Fruit fly (Drosophila melanogaster) whole organism, embryonic: Measurements from ENCODE around the gene CG31467.

ENCODE experiments used
- Atf3 ChIP-seq: fragments of 200-800 bp; sonication (Bioruptor generic); optimal IDR thresholded peaks from 3 replicates; lab custom pipeline; 2016; ENCODE audit warnings: missing biosample characterization, missing genetic modification characterization
- Blimp-1 ChIP-seq: fragments of 200-800 bp; sonication (Bioruptor generic); optimal IDR thresholded peaks from 3 replicates; lab custom pipeline; 2018; ENCODE audit warnings: missing biosample characterization, missing genetic modification characterization, mild to moderate bottlenecking, moderate library complexity, missing genetic modification reagents
- CG10462 ChIP-seq: fragments of 200-800 bp; sonication (Bioruptor generic); optimal IDR thresholded peaks from 2 replicates; lab custom pipeline; 2016; ENCODE audit warnings: missing biosample characterization, missing genetic modification characterization
- CG11504 ChIP-seq: fragments of 200-800 bp; sonication (Bioruptor generic); optimal IDR thresholded peaks from 3 replicates; lab custom pipeline; 2019; ENCODE audit warnings: missing biosample characterization, mild to moderate bottlenecking, missing genetic modification characterization, moderate library complexity
- CG12391 ChIP-seq: fragments of 200-800 bp; sonication (Bioruptor generic); optimal IDR thresholded peaks from 3 replicates; lab custom pipeline; 2018; ENCODE audit warnings: missing biosample characterization, mild to moderate bottlenecking, missing genetic modification characterization, moderate library complexity
- CG13894 ChIP-seq: fragments of 200-800 bp; sonication (Bioruptor generic); optimal IDR thresholded peaks from 3 replicates; lab custom pipeline; 2018; ENCODE audit warnings: missing biosample characterization, mild to moderate bottlenecking, missing genetic modification characterization, moderate library complexity
- CG14014 ChIP-seq: fragments of 200-800 bp; sonication (Bioruptor generic); IDR thresholded peaks from 2 replicates; pipeline ENCODE4 v1.3.6; 2022; ENCODE audit warnings: missing biosample characterization, missing genetic modification characterization
- CG15073 ChIP-seq: fragments of 200-800 bp; sonication (Bioruptor generic); optimal IDR thresholded peaks from 2 replicates; lab custom pipeline; 2016; ENCODE audit warnings: missing biosample characterization, missing genetic modification characterization
- CG16779 ChIP-seq: fragments of 200-800 bp; sonication (Bioruptor generic); IDR thresholded peaks from 2 replicates; pipeline ENCODE4 v1.3.6; 2022; ENCODE audit warnings: missing biosample characterization, missing genetic modification characterization
- CG1792 ChIP-seq: fragments of 200-800 bp; sonication (Bioruptor generic); optimal IDR thresholded peaks from 2 replicates; lab custom pipeline; 2016; ENCODE audit warnings: missing biosample characterization, missing genetic modification characterization
- CG1832 ChIP-seq: fragments of 200-800 bp; sonication (Bioruptor generic); optimal IDR thresholded peaks from 2 replicates; lab custom pipeline; 2017; ENCODE audit warnings: missing biosample characterization, mild to moderate bottlenecking, missing genetic modification characterization, inconsistent platforms
- CG31441 ChIP-seq: fragments of 200-800 bp; sonication (Bioruptor generic); IDR thresholded peaks from 2 replicates; pipeline ENCODE4 v1.3.6; 2022; ENCODE audit warnings: missing biosample characterization, missing genetic modification characterization
- CG3281 ChIP-seq: fragments of 200-800 bp; sonication (Bioruptor generic); optimal IDR thresholded peaks from 3 replicates; lab custom pipeline; 2017; ENCODE audit warnings: missing biosample characterization, mild to moderate bottlenecking, missing genetic modification characterization
- CG33557 ChIP-seq: fragments of 200-800 bp; sonication (Bioruptor generic); optimal IDR thresholded peaks from 2 replicates; lab custom pipeline; 2019; ENCODE audit warnings: missing biosample characterization, mild to moderate bottlenecking, missing genetic modification characterization, moderate library complexity
- CG5245 ChIP-seq: fragments of 200-800 bp; sonication (Bioruptor generic); optimal IDR thresholded peaks from 3 replicates; lab custom pipeline; 2016; ENCODE audit warnings: missing biosample characterization, missing genetic modification characterization
- CG6765 ChIP-seq: fragments of 200-800 bp; sonication (Bioruptor generic); optimal IDR thresholded peaks from 3 replicates; lab custom pipeline; 2017; ENCODE audit warnings: missing biosample characterization, mild to moderate bottlenecking, missing genetic modification characterization
- CG7839 ChIP-seq: fragments of 200-800 bp; sonication (Bioruptor generic); optimal IDR thresholded peaks from 3 replicates; lab custom pipeline; 2018; ENCODE audit warnings: missing biosample characterization, mild to moderate bottlenecking, missing genetic modification characterization, moderate library complexity
- CG8089 ChIP-seq: fragments of 200-800 bp; sonication (Bioruptor generic); optimal IDR thresholded peaks from 3 replicates; lab custom pipeline; 2016; ENCODE audit warnings: missing biosample characterization, missing genetic modification characterization
- CG8944 ChIP-seq: fragments of 200-800 bp; sonication (Bioruptor generic); optimal IDR thresholded peaks from 3 replicates; lab custom pipeline; 2016; ENCODE audit warnings: missing biosample characterization, missing genetic modification characterization
- CG9727 ChIP-seq: fragments of 200-800 bp; sonication (Bioruptor generic); optimal IDR thresholded peaks from 3 replicates; lab custom pipeline; 2017; ENCODE audit warnings: missing biosample characterization, mild to moderate bottlenecking, missing genetic modification characterization
- CG9817 ChIP-seq: fragments of 200-800 bp; sonication (Bioruptor generic); optimal IDR thresholded peaks from 2 replicates; lab custom pipeline; 2018; ENCODE audit warnings: missing biosample characterization, mild to moderate bottlenecking, missing genetic modification characterization, moderate library complexity
- CoRest ChIP-seq: fragments of 200-800 bp; sonication (Bioruptor generic); optimal IDR thresholded peaks from 3 replicates; lab custom pipeline; 2018; ENCODE audit warnings: missing biosample characterization, mild to moderate bottlenecking, missing genetic modification characterization, moderate library complexity
- Dip3 ChIP-seq: fragments of 200-800 bp; sonication (Bioruptor generic); optimal IDR thresholded peaks from 3 replicates; lab custom pipeline; 2016; ENCODE audit warnings: missing biosample characterization, missing genetic modification characterization
- Dll ChIP-seq: fragments of 200-800 bp; sonication (Bioruptor generic); IDR thresholded peaks from 4 replicates; pipeline ENCODE4 v1.3.6; 2022; ENCODE audit warnings: missing biosample characterization, missing genetic modification characterization; ENCODE audit not compliant: partially characterized antibody
- E2f2 ChIP-seq: fragments of 200-800 bp; sonication (Bioruptor generic); IDR thresholded peaks from 2 replicates; pipeline ENCODE4 v1.3.6; 2022; ENCODE audit warnings: missing biosample characterization, missing genetic modification characterization
- Ets65A ChIP-seq: fragments of 200-800 bp; sonication (Bioruptor generic); peaks from one replicate; lab custom pipeline; 2016; ENCODE audit warnings: missing biosample characterization, missing genetic modification characterization
- H15 ChIP-seq: fragments of 200-800 bp; sonication (Bioruptor generic); IDR thresholded peaks from 3 replicates; pipeline ENCODE4 v1.3.6; 2022; ENCODE audit warnings: missing biosample characterization, missing genetic modification characterization
- HHEX ChIP-seq: fragments of 200-800 bp; sonication (Bioruptor generic); optimal IDR thresholded peaks from 3 replicates; lab custom pipeline; 2017; ENCODE audit warnings: missing biosample characterization, mild to moderate bottlenecking, missing genetic modification characterization, missing genetic modification reagents
- Hr78 ChIP-seq, 2 experiments: fragments of 200-800 bp in 1 of 2; fragments of >200 bp in 1 of 2; sonication (Bioruptor generic) in 1 of 2; optimal IDR thresholded peaks; 2 replicates each; lab custom pipeline; 2017 to 2019; ENCODE audit warnings: missing biosample characterization in 2 of 2, missing genetic modification characterization in 2 of 2, mild to moderate bottlenecking in 1 of 2, moderate library complexity in 1 of 2
- Meics ChIP-seq: fragments of 200-800 bp; sonication (Bioruptor generic); optimal IDR thresholded peaks from 2 replicates; lab custom pipeline; 2017; ENCODE audit warnings: missing biosample characterization, mild to moderate bottlenecking, missing genetic modification characterization
- NC2β ChIP-seq: fragments of 200-800 bp; sonication (Bioruptor generic); optimal IDR thresholded peaks from 2 replicates; lab custom pipeline; 2016; ENCODE audit warnings: missing biosample characterization, missing genetic modification characterization
- Neu2 ChIP-seq: fragments of 200-800 bp; sonication (Bioruptor generic); optimal IDR thresholded peaks from 3 replicates; lab custom pipeline; 2016; ENCODE audit warnings: missing biosample characterization, missing genetic modification characterization, borderline replicate concordance
- Ptx1 ChIP-seq: fragments of 200-800 bp; sonication (Bioruptor generic); IDR thresholded peaks from 2 replicates; pipeline ENCODE4 v1.3.6; 2022; ENCODE audit warnings: missing biosample characterization, missing genetic modification characterization
- Vsx1 ChIP-seq: fragments of 200-800 bp; sonication (Bioruptor generic); optimal IDR thresholded peaks from 2 replicates; lab custom pipeline; 2017; ENCODE audit warnings: missing biosample characterization, mild to moderate bottlenecking, missing genetic modification characterization, missing genetic modification reagents
- Xrp1 ChIP-seq: fragments of 200-800 bp; sonication (Bioruptor generic); IDR thresholded peaks from 2 replicates; pipeline ENCODE4 v1.3.6; 2022; ENCODE audit warnings: missing biosample characterization, missing genetic modification characterization
- az2 ChIP-seq: fragments of 200-800 bp; sonication (Bioruptor generic); optimal IDR thresholded peaks from 3 replicates; lab custom pipeline; 2016; ENCODE audit warnings: missing biosample characterization, missing genetic modification characterization
- crc ChIP-seq: fragments of 200-800 bp; sonication (Bioruptor generic); optimal IDR thresholded peaks from 2 replicates; lab custom pipeline; 2016; ENCODE audit warnings: missing biosample characterization, missing genetic modification characterization
- crp ChIP-seq, 2 experiments: fragments of 200-800 bp; sonication (Bioruptor generic); optimal IDR thresholded peaks; 2 replicates in 1 of 2; 3 replicates in 1 of 2; lab custom pipeline; 2017; ENCODE audit warnings: missing biosample characterization in 2 of 2, missing genetic modification characterization in 2 of 2, mild to moderate bottlenecking in 1 of 2, moderate library complexity in 1 of 2
- ind ChIP-seq: fragments of 200-800 bp; sonication (Bioruptor generic); optimal IDR thresholded peaks from 3 replicates; lab custom pipeline; 2016; ENCODE audit warnings: missing biosample characterization, missing genetic modification characterization
- klu ChIP-seq: fragments of 200-800 bp; sonication (Bioruptor generic); IDR thresholded peaks from 2 replicates; pipeline ENCODE4 v1.3.6; 2022; ENCODE audit warnings: missing biosample characterization, missing genetic modification characterization
- luna ChIP-seq: fragments of 200-800 bp; sonication (Bioruptor generic); optimal IDR thresholded peaks from 2 replicates; lab custom pipeline; 2016; ENCODE audit warnings: missing biosample characterization, missing genetic modification characterization
- maf-S ChIP-seq: fragments of 200-800 bp; sonication (Bioruptor generic); optimal IDR thresholded peaks from 2 replicates; lab custom pipeline; 2016; ENCODE audit warnings: missing biosample characterization, missing genetic modification characterization
- onecut ChIP-seq: fragments of 200-800 bp; sonication (Bioruptor generic); IDR thresholded peaks from 2 replicates; pipeline ENCODE4 v1.3.6; 2022; ENCODE audit warnings: missing biosample characterization, missing genetic modification characterization
- pita ChIP-seq: fragments of 200-800 bp; sonication (Bioruptor generic); optimal IDR thresholded peaks from 2 replicates; lab custom pipeline; 2017; ENCODE audit warnings: missing biosample characterization, mild to moderate bottlenecking, missing genetic modification characterization
- sc ChIP-seq, 3 experiments: fragments of >200 bp in 2 of 3; fragments of 200-800 bp in 1 of 3; sonication (Bioruptor generic) in 1 of 3; optimal IDR thresholded peaks; 2 replicates in 2 of 3; 3 replicates in 1 of 3; lab custom pipeline; 2017; ENCODE audit warnings: mild to moderate bottlenecking in 1 of 3, missing biosample characterization in 1 of 3, missing genetic modification characterization in 1 of 3, missing genetic modification reagents in 1 of 3
- seq ChIP-seq: fragments of 200-800 bp; sonication (Bioruptor generic); IDR thresholded peaks from 2 replicates; pipeline ENCODE4 v1.3.6; 2022; ENCODE audit warnings: missing biosample characterization, missing genetic modification characterization
- sim ChIP-seq: fragments of 200-800 bp; sonication (Bioruptor generic); IDR thresholded peaks from 2 replicates; pipeline ENCODE4 v1.3.6; 2022; ENCODE audit warnings: missing biosample characterization, missing genetic modification characterization
- z ChIP-seq: fragments of 200-800 bp; sonication (Bioruptor generic); IDR thresholded peaks from 3 replicates; pipeline ENCODE4 v1.3.6; 2022; ENCODE audit warnings: missing biosample characterization, missing genetic modification characterization

CG31467 gene

DNA sequence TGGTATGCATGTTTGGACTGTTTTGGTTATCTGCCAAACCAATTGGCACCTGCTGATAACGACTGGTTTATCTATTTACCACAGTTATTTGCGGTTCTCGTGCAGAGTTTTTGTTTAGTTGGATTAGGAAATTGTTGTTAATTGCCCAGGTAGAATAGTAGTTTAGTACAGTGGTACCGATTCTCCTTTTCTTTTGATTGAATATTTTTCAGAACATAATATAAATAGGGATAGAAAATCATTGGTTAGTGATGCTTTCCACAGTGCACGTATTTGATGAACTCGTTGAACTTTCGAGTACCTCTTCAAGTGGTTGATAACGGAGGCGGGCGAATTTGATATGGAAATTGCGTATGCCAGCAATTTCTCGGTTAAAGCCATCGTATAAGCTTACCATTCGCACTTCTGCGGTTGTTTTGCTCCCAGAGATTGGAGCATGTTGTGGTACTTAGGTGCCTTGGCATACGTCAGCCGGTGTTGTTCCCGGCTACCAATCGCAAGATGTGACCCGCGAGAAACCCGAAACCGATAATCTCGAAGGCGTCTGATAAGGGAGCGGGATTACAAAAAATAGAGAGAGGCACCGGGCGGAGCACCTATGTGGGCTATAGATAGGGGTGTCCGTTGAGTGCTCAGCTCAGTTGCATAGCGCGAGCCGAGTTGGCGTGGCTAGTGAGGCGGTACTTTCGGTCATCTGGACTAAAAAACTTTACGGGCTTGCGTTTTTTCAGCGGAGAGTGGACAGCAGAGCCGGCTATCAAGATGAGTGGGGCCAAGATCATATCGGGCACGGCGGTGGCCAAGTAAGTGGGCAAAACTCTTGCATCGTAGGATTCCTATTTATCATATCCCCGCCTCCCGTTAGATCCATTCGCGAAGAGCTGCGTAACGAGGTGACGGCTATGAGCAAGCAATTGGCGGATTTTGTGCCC, 7.4 kb downstream of the CG31467 start (continued):
- no peak for TF ChIP-seq Dll
- TF ChIP-seq az2 (GFP tag; lab: Kevin White, UChicago), result no peak
- no peak for TF ChIP-seq Atf3 (GFP tag; lab: Kevin White, UChicago)
- peak; percentile 22 for TF ChIP-seq ind (GFP tag; lab: Kevin White, UChicago)
- no peak for TF ChIP-seq pita
- no peak for TF ChIP-seq crp (GFP tag; optimal IDR thresholded peaks at IDR 0.05; lab: Kevin White, UChicago)
- TF ChIP-seq Neu2 (GFP tag; lab: Kevin White, UChicago), result no peak
- no peak for TF ChIP-seq Vsx1 (GFP tag; lab: Kevin White, UChicago)
- TF ChIP-seq Hr78 (GFP tag; optimal IDR thresholded peaks at IDR 0.05; lab: Kevin White, UChicago), result peak in 1 of 2 experiments; percentile 84
- TF ChIP-seq maf-S (GFP tag; lab: Kevin White, UChicago), result no peak
- no peak for TF ChIP-seq Ets65A (GFP tag; lab: Kevin White, UChicago)
- TF ChIP-seq CG11504, result no peak
- TF ChIP-seq seq (GFP tag; lab: Robert Waterston, UW), result peak; percentile 47; the same call in 1 of the 2 replicates
- TF ChIP-seq CG8944, result no peak
- peak; percentile 18; the same call in 1 of the 2 replicates for TF ChIP-seq CG14014 (GFP tag; lab: Robert Waterston, UW)
- no peak for TF ChIP-seq sim (GFP tag; lab: Robert Waterston, UW)
- peak; percentile 58 for TF ChIP-seq CG3281 (GFP tag; lab: Kevin White, UChicago)
- no peak for TF ChIP-seq onecut (GFP tag; lab: Robert Waterston, UW)
- TF ChIP-seq CG31441 (GFP tag; lab: Robert Waterston, UW), result no peak
- TF ChIP-seq Blimp-1 (GFP tag; lab: Kevin White, UChicago), result no peak
- no peak for TF ChIP-seq CG16779
- no peak for TF ChIP-seq CG15073
- TF ChIP-seq CoRest (tag; lab: Kevin White, UChicago), result peak; percentile 25
- no peak for TF ChIP-seq CG7839 (tag; lab: Kevin White, UChicago)
- TF ChIP-seq CG12391 (tag; lab: Kevin White, UChicago), result peak; percentile 10
- TF ChIP-seq HHEX (GFP tag; lab: Kevin White, UChicago), result no peak
- TF ChIP-seq sc (optimal IDR thresholded peaks at IDR 0.05; lab: Kevin White, UChicago), result no peak
- TF ChIP-seq sc (GFP tag; optimal IDR thresholded peaks at IDR 0.05; lab: Kevin White, UChicago), result no peak
- no peak for TF ChIP-seq CG8089 (GFP tag; lab: Kevin White, UChicago)
- no peak for TF ChIP-seq CG9727
- no peak for TF ChIP-seq Dip3
- TF ChIP-seq H15, result no peak
- no peak for TF ChIP-seq NC2β (GFP tag; lab: Kevin White, UChicago)
- no peak for TF ChIP-seq klu (GFP tag; lab: Robert Waterston, UW)
- TF ChIP-seq CG6765, result no peak
- peak; percentile 39 for TF ChIP-seq Meics
- TF ChIP-seq CG1792, result peak; percentile 5
- no peak for TF ChIP-seq Ptx1 (GFP tag; lab: Robert Waterston, UW)
- no peak for TF ChIP-seq z (GFP tag; lab: Robert Waterston, UW)
- TF ChIP-seq crc (GFP tag; lab: Kevin White, UChicago), result no peak
- TF ChIP-seq CG9817 (tag; lab: Kevin White, UChicago), result no peak
- no peak for TF ChIP-seq CG33557 (GFP tag; lab: Kevin White, UChicago)
- no peak for TF ChIP-seq CG13894 (tag; lab: Kevin White, UChicago)
- TF ChIP-seq CG1832 (GFP tag; lab: Kevin White, UChicago), result no peak
- TF ChIP-seq E2f2 (GFP tag; lab: Robert Waterston, UW), result 0 out of 2 replicates have a peak, but pooled peaks have one; percentile 10
- no peak for TF ChIP-seq CG10462
- TF ChIP-seq luna (GFP tag; lab: Kevin White, UChicago), result no peak
- no peak for TF ChIP-seq CG5245 (GFP tag; lab: Kevin White, UChicago)
- no peak for TF ChIP-seq Xrp1 (GFP tag; lab: Robert Waterston, UW)
